Fruit fly (Drosophila melanogaster) whole organism, wandering third instar larva: ENCODE measurements around the gene Mgat3.

Experiments used
- Abd-B ChIP-seq: fragments of >200 bp; optimal IDR thresholded peaks from 2 replicates; lab custom pipeline; 2017; ENCODE audit warnings: missing biosample characterization, missing genetic modification characterization
- CG32264 ChIP-seq: fragments of 200-800 bp; sonication (Bioruptor generic); optimal IDR thresholded peaks from 2 replicates; lab custom pipeline; 2016; ENCODE audit warnings: missing biosample characterization, missing genetic modification characterization
- CG9705 ChIP-seq: fragments of 200-800 bp; sonication (Bioruptor generic); optimal IDR thresholded peaks from 2 replicates; lab custom pipeline; 2018; ENCODE audit warnings: missing biosample characterization, mild to moderate bottlenecking, missing genetic modification characterization
- CrebA ChIP-seq: fragments of 200-800 bp; sonication (Bioruptor generic); optimal IDR thresholded peaks from 2 replicates; lab custom pipeline; 2016; ENCODE audit warnings: missing biosample characterization, mild to moderate bottlenecking, missing genetic modification characterization, borderline replicate concordance
- Dfd ChIP-seq: fragments of >200 bp; optimal IDR thresholded peaks from 2 replicates; lab custom pipeline; 2017; ENCODE audit warnings: missing biosample characterization, missing genetic modification characterization
- Dif ChIP-seq: fragments of 200-275, 200-300 bp; sonication (Bioruptor generic); optimal IDR thresholded peaks from 2 replicates; lab custom pipeline; 2018; ENCODE audit warnings: missing biosample characterization, missing genetic modification characterization; ENCODE audit not compliant: partially characterized antibody
- GATAd ChIP-seq: sonication (Bioruptor generic); optimal IDR thresholded peaks from 2 replicates; lab custom pipeline; 2016; ENCODE audit warnings: missing biosample characterization, missing genetic modification characterization
- HLH106 ChIP-seq: fragments of 200-800 bp; optimal IDR thresholded peaks from 3 replicates; lab custom pipeline; 2019; ENCODE audit warnings: missing biosample characterization, mild to moderate bottlenecking, missing genetic modification characterization, moderate library complexity
- Hnf4 ChIP-seq: fragments of 200-800 bp; sonication (Bioruptor generic); optimal IDR thresholded peaks from 2 replicates; lab custom pipeline; 2016; ENCODE audit warnings: missing biosample characterization, mild to moderate bottlenecking, missing genetic modification characterization
- Hr78 ChIP-seq: fragments of >200 bp; optimal IDR thresholded peaks from 2 replicates; lab custom pipeline; 2017; ENCODE audit warnings: missing biosample characterization, missing genetic modification characterization
- Hr83 ChIP-seq: fragments of 200-300 bp; sonication (Bioruptor generic); optimal IDR thresholded peaks from 2 replicates; lab custom pipeline; 2016; ENCODE audit warnings: missing biosample characterization, mild to moderate bottlenecking, missing genetic modification characterization, moderate library complexity; ENCODE audit not compliant: poor library complexity, severe bottlenecking
- Jra ChIP-seq: sonication (Bioruptor generic); optimal IDR thresholded peaks from 2 replicates; lab custom pipeline; 2016; ENCODE audit warnings: missing biosample characterization, missing genetic modification characterization
- Mio ChIP-seq: sonication (Bioruptor generic); optimal IDR thresholded peaks from 2 replicates; lab custom pipeline; 2016; ENCODE audit warnings: missing biosample characterization, missing genetic modification characterization
- Myc ChIP-seq: fragments of >200 bp; optimal IDR thresholded peaks from 2 replicates; lab custom pipeline; 2017
- N ChIP-seq: fragments of >200 bp; optimal IDR thresholded peaks from 2 replicates; lab custom pipeline; 2018; ENCODE audit warnings: missing biosample characterization, missing external identifiers, missing genetic modification characterization
- OdsH ChIP-seq: fragments of 200-800 bp; sonication (Bioruptor generic); optimal IDR thresholded peaks from 2 replicates; lab custom pipeline; 2016; ENCODE audit warnings: missing biosample characterization, mild to moderate bottlenecking, missing genetic modification characterization
- Rel ChIP-seq, 2 experiments: fragments of 200-800 bp; sonication (Bioruptor generic) in 1 of 2; optimal IDR thresholded peaks; 2 replicates in 1 of 2; 3 replicates in 1 of 2; lab custom pipeline; 2016 to 2019; ENCODE audit warnings: mild to moderate bottlenecking in 2 of 2, missing biosample characterization in 2 of 2, missing genetic modification characterization in 2 of 2, moderate library complexity in 1 of 2
- Sp1 ChIP-seq: fragments of 200-800 bp; sonication (Bioruptor generic); optimal IDR thresholded peaks from 3 replicates; lab custom pipeline; 2019; ENCODE audit warnings: missing biosample characterization, mild to moderate bottlenecking, missing genetic modification characterization, moderate library complexity
- Vsx2 ChIP-seq: fragments of 200-300, 225-300 bp; sonication (Bioruptor generic); optimal IDR thresholded peaks from 2 replicates; lab custom pipeline; 2018; ENCODE audit warnings: missing biosample characterization, missing genetic modification characterization; ENCODE audit not compliant: partially characterized antibody
- br ChIP-seq: fragments of 200-800 bp; sonication (Bioruptor generic); optimal IDR thresholded peaks from 2 replicates; lab custom pipeline; 2016; ENCODE audit warnings: missing biosample characterization, missing genetic modification characterization
- brk ChIP-seq: fragments of 200-800 bp; sonication (Bioruptor generic); optimal IDR thresholded peaks from 2 replicates; lab custom pipeline; 2016; ENCODE audit warnings: missing biosample characterization, mild to moderate bottlenecking, missing genetic modification characterization
- dl ChIP-seq, 2 experiments: fragments of 175-275, 200-275 bp in 1 of 2; fragments of 200-275 bp in 1 of 2; sonication (Bioruptor generic); optimal IDR thresholded peaks; lab custom pipeline; 2018; ENCODE audit warnings: mild to moderate bottlenecking in 2 of 2, missing biosample characterization in 2 of 2, missing genetic modification characterization in 2 of 2, moderate library complexity in 2 of 2; ENCODE audit not compliant: partially characterized antibody in 2 of 2, insufficient read depth in 1 of 2
- dmrt93B ChIP-seq: fragments of 200-800 bp; sonication (Bioruptor generic); optimal IDR thresholded peaks from 2 replicates; lab custom pipeline; 2018; ENCODE audit warnings: missing biosample characterization, mild to moderate bottlenecking, missing genetic modification characterization
- dsf ChIP-seq: sonication (Bioruptor generic); optimal IDR thresholded peaks from 2 replicates; lab custom pipeline; 2016; ENCODE audit warnings: missing biosample characterization, missing genetic modification characterization, borderline replicate concordance
- ey ChIP-seq: fragments of 200-800 bp; sonication (Bioruptor generic); optimal IDR thresholded peaks from 2 replicates; lab custom pipeline; 2016; ENCODE audit warnings: missing biosample characterization, missing genetic modification characterization
- foxo ChIP-seq, 2 experiments: fragments of 200-800 bp; sonication (Bioruptor generic); optimal IDR thresholded peaks; 2 replicates in 1 of 2; 3 replicates in 1 of 2; lab custom pipeline; 2016 to 2017; ENCODE audit warnings: missing biosample characterization in 2 of 2, missing genetic modification characterization in 2 of 2
- fru ChIP-seq: fragments of 200-800 bp; sonication (Bioruptor generic); optimal IDR thresholded peaks from 3 replicates; lab custom pipeline; 2016; ENCODE audit warnings: missing biosample characterization, mild to moderate bottlenecking, missing genetic modification characterization
- h ChIP-seq: fragments of 200-800 bp; sonication (Bioruptor generic); optimal IDR thresholded peaks from 3 replicates; lab custom pipeline; 2016; ENCODE audit warnings: missing biosample characterization, mild to moderate bottlenecking, missing genetic modification characterization
- jim ChIP-seq: fragments of 175-275, 200-325 bp; sonication (Bioruptor generic); optimal IDR thresholded peaks from 2 replicates; lab custom pipeline; 2016; ENCODE audit warnings: missing biosample characterization, mild to moderate bottlenecking, missing genetic modification characterization
- lola ChIP-seq: fragments of >200 bp; optimal IDR thresholded peaks from 2 replicates; lab custom pipeline; 2017; ENCODE audit warnings: missing biosample characterization, missing genetic modification characterization
- pan ChIP-seq: fragments of >200 bp; optimal IDR thresholded peaks from 2 replicates; lab custom pipeline; 2017
- psq ChIP-seq: fragments of 200-800 bp; sonication (Bioruptor generic); optimal IDR thresholded peaks from 3 replicates; lab custom pipeline; 2017; ENCODE audit warnings: missing biosample characterization, mild to moderate bottlenecking, missing genetic modification characterization, moderate library complexity
- rgr ChIP-seq: fragments of 200-800 bp; sonication (Bioruptor generic); optimal IDR thresholded peaks from 3 replicates; lab custom pipeline; 2016; ENCODE audit warnings: missing biosample characterization, mild to moderate bottlenecking, missing genetic modification characterization
- sage ChIP-seq: fragments of 200-800 bp; sonication (Bioruptor generic); optimal IDR thresholded peaks from 2 replicates; lab custom pipeline; 2016; ENCODE audit warnings: missing biosample characterization, mild to moderate bottlenecking, missing genetic modification characterization
- sv ChIP-seq: fragments of 200-800 bp; sonication (Bioruptor generic); optimal IDR thresholded peaks from 3 replicates; lab custom pipeline; 2016; ENCODE audit warnings: missing biosample characterization, missing genetic modification characterization
- tai ChIP-seq: sonication (Bioruptor generic); optimal IDR thresholded peaks from 2 replicates; lab custom pipeline; 2016; ENCODE audit warnings: missing biosample characterization, missing genetic modification characterization
- usp ChIP-seq: fragments of >200 bp; optimal IDR thresholded peaks from 2 replicates; lab custom pipeline; 2017; ENCODE audit warnings: missing biosample characterization, missing genetic modification characterization
- woc ChIP-seq: sonication (Bioruptor generic); optimal IDR thresholded peaks from 2 replicates; lab custom pipeline; 2016; ENCODE audit warnings: missing biosample characterization, mild to moderate bottlenecking, missing genetic modification characterization

The Mgat3 gene

dm6 chr2L:13176701-13177249 is 5.6 kb downstream of the Mgat3 start, which contains the start of the genes Sfmbt and CG5439:
Sfmbt (minus strand) TSS chr2L:13176785.
CG5439 (plus strand) TSS chr2L:13177150.
- peak; percentile 79 for TF ChIP-seq sv
- peak; percentile 84 for TF ChIP-seq h (GFP tag; lab: Kevin White, UChicago)
- TF ChIP-seq Abd-B (GFP tag; lab: Kevin White, UChicago): no peak
- TF ChIP-seq Hr83: peak; percentile 86
- TF ChIP-seq CG9705 (GFP tag; lab: Kevin White, UChicago): peak; percentile 77
- TF ChIP-seq Mio (GFP tag; lab: Kevin White, UChicago): peak; percentile 41
- peak; percentile 81 for TF ChIP-seq fru (GFP tag; lab: Kevin White, UChicago)
- TF ChIP-seq tai (GFP tag; lab: Kevin White, UChicago): no peak
- TF ChIP-seq Rel (GFP tag; optimal IDR thresholded peaks at IDR 0.05; lab: Kevin White, UChicago): no peak
- peak; percentile 31 for TF ChIP-seq Rel (tag; optimal IDR thresholded peaks at IDR 0.05; lab: Kevin White, UChicago)
- TF ChIP-seq dl (GFP tag; optimal IDR thresholded peaks at IDR 0.05; lab: Kevin White, UChicago; ENCODE audit: insufficient read depth in 1 of 2, partially characterized antibody in 2 of 2): no peak
- no peak for TF ChIP-seq lola (GFP tag; lab: Kevin White, UChicago)
- no peak for TF ChIP-seq sage (GFP tag; lab: Kevin White, UChicago)
- TF ChIP-seq jim: no peak
- peak; percentile 78 for TF ChIP-seq dsf (GFP tag; lab: Kevin White, UChicago)
- TF ChIP-seq Hr78 (GFP tag; lab: Kevin White, UChicago): no peak
- peak in 1 of 2 experiments; percentile 87 for TF ChIP-seq foxo (GFP tag; optimal IDR thresholded peaks at IDR 0.05; lab: Kevin White, UChicago)
- no peak for TF ChIP-seq Dif
- TF ChIP-seq CG32264: peak; percentile 40
- TF ChIP-seq Myc (lab: Kevin White, UChicago): no peak
- TF ChIP-seq HLH106 (tag; lab: Kevin White, UChicago): peak; percentile 84
- TF ChIP-seq N (GFP tag; lab: Kevin White, UChicago): no peak
- no peak for TF ChIP-seq dmrt93B
- peak; percentile 73 for TF ChIP-seq OdsH (GFP tag; lab: Kevin White, UChicago)
- TF ChIP-seq CrebA (GFP tag; lab: Kevin White, UChicago): no peak
- peak; percentile 76 for TF ChIP-seq br
- TF ChIP-seq Hnf4: no peak
- TF ChIP-seq psq (GFP tag; lab: Kevin White, UChicago): peak; percentile 68
- no peak for TF ChIP-seq brk (GFP tag; lab: Kevin White, UChicago)
- TF ChIP-seq rgr (GFP tag; lab: Kevin White, UChicago): peak; percentile 77
- no peak for TF ChIP-seq Vsx2
- TF ChIP-seq Dfd (GFP tag; lab: Kevin White, UChicago): no peak
- TF ChIP-seq GATAd (GFP tag; lab: Kevin White, UChicago): peak; percentile 63
- no peak for TF ChIP-seq usp (GFP tag; lab: Kevin White, UChicago)
- TF ChIP-seq Jra: no peak
- peak; percentile 76 for TF ChIP-seq ey (GFP tag; lab: Kevin White, UChicago)
- TF ChIP-seq Sp1 (GFP tag; lab: Kevin White, UChicago): peak; percentile 76
- TF ChIP-seq pan (lab: Kevin White, UChicago): no peak
- no peak for TF ChIP-seq woc (GFP tag; lab: Kevin White, UChicago)

dm6 chr2L:13176123-13176522 is 6.3 kb downstream of the Mgat3 start, which contains the start of gene CG43925:
CG43925 (plus strand) TSS chr2L:13176423.
- TF ChIP-seq OdsH (GFP tag; lab: Kevin White, UChicago): no peak
- no peak for TF ChIP-seq woc (GFP tag; lab: Kevin White, UChicago)
- TF ChIP-seq Hnf4: no peak
- TF ChIP-seq CG9705 (GFP tag; lab: Kevin White, UChicago): no peak
- no peak for TF ChIP-seq lola (GFP tag; lab: Kevin White, UChicago)
- no peak for TF ChIP-seq jim
- TF ChIP-seq Dfd (GFP tag; lab: Kevin White, UChicago): no peak
- TF ChIP-seq Dif: no peak
- no peak for TF ChIP-seq Jra
- no peak for TF ChIP-seq Mio (GFP tag; lab: Kevin White, UChicago)
- no peak for TF ChIP-seq HLH106 (tag; lab: Kevin White, UChicago)
- TF ChIP-seq Hr78 (GFP tag; lab: Kevin White, UChicago): no peak
- no peak for TF ChIP-seq psq (GFP tag; lab: Kevin White, UChicago)
- no peak for TF ChIP-seq h (GFP tag; lab: Kevin White, UChicago)
- no peak for TF ChIP-seq Sp1 (GFP tag; lab: Kevin White, UChicago)
- TF ChIP-seq ey (GFP tag; lab: Kevin White, UChicago): no peak
- TF ChIP-seq dsf (GFP tag; lab: Kevin White, UChicago): no peak
- TF ChIP-seq sv: no peak
- no peak for TF ChIP-seq dl (GFP tag; optimal IDR thresholded peaks at IDR 0.05; lab: Kevin White, UChicago; ENCODE audit: insufficient read depth in 1 of 2, partially characterized antibody in 2 of 2)
- TF ChIP-seq, all 38 proteins: peak for 0
